Worm (Caenorhabditis elegans): Measurements from ENCODE around the gene nhr-237.

Gene nhr-237

ce11 chrV:1642199-1642598 lies 15.6 kb upstream of the nhr-237 start, which contains the start of gene Y46H3D.1:
Gene Y46H3D.1, plus strand, starts transcription at chrV:1642499.
- TF ChIP-seq ceh-82 (tag; optimal IDR thresholded peaks at IDR 0.05), result no peak
- no peak for TF ChIP-seq F49E8.2 (tag; optimal IDR thresholded peaks at IDR 0.05; ENCODE audit: borderline replicate concordance)
- no peak for TF ChIP-seq ctbp-1 (GFP tag; IDR thresholded peaks at IDR 0.05)
- TF ChIP-seq ZK546.5 (tag; optimal IDR thresholded peaks at IDR 0.05), result no peak

ce11 chrV:1640008-1640407 lies 13.4 kb upstream of the nhr-237 start, which contains the start of gene str-221:
Gene str-221, plus strand, starts transcription at chrV:1640308.
- TF ChIP-seq ceh-44 (GFP tag; IDR thresholded peaks at IDR 0.05) (no peak), duxl-1 (tag; optimal IDR thresholded peaks at IDR 0.05; ENCODE audit: poor library complexity) (no peak), attf-4 (tag; optimal IDR thresholded peaks at IDR 0.05) (no peak), fkh-10 (GFP tag; optimal IDR thresholded peaks at IDR 0.05) (no peak), lin-13 (GFP tag; optimal IDR thresholded peaks at IDR 0.05) (no peak), egl-27 (tag; optimal IDR thresholded peaks at IDR 0.05) (no peak), madf-9 (GFP tag; conservative IDR thresholded peaks at IDR 0.05) (no peak), hlh-30 (tag; optimal IDR thresholded peaks at IDR 0.05; ENCODE audit: insufficient read depth) (no peak), nhr-102 (tag; optimal IDR thresholded peaks at IDR 0.05) (no peak), Y5F2A.4 (GFP tag; optimal IDR thresholded peaks at IDR 0.05) (no peak), unc-39 (tag; optimal IDR thresholded peaks at IDR 0.05) (no peak), nhr-6 (tag; optimal IDR thresholded peaks at IDR 0.05) (no peak), nhr-111 (GFP tag; optimal IDR thresholded peaks at IDR 0.05) (no peak), mdl-1 (tag; optimal IDR thresholded peaks at IDR 0.05) (no peak), madf-5 (GFP tag; IDR thresholded peaks at IDR 0.05) (no peak), mep-1 (tag; optimal IDR thresholded peaks at IDR 0.05) (no peak), mes-2 (tag; optimal IDR thresholded peaks at IDR 0.05; ENCODE audit: poor library complexity, severe bottlenecking) (no peak), daf-8 (GFP tag; IDR thresholded peaks at IDR 0.05) (no peak)

- TF ChIP-seq nhr-77 (tag; optimal IDR thresholded peaks at IDR 0.05) (no peak), aly-2 (tag; optimal IDR thresholded peaks at IDR 0.05) (no peak), ztf-7 (tag; optimal IDR thresholded peaks at IDR 0.05) (no peak), zag-1 (tag; optimal IDR thresholded peaks at IDR 0.05) (no peak), unc-62 (GFP tag; optimal IDR thresholded peaks at IDR 0.05 in 1 of 2) (no peak), unc-62 (tag; optimal IDR thresholded peaks at IDR 0.05) (no peak), nhr-6 (tag; optimal IDR thresholded peaks at IDR 0.05) (no peak), nhr-41 (GFP tag; IDR thresholded peaks at IDR 0.05) (no peak), F44E2.7 (GFP tag; IDR thresholded peaks at IDR 0.05) (no peak), unc-130 (GFP tag; optimal IDR thresholded peaks at IDR 0.05) (no peak), Y105C5A.15 (GFP tag; IDR thresholded peaks at IDR 0.05) (no peak), daf-8 (GFP tag; IDR thresholded peaks at IDR 0.05) (no peak), ZK337.2 (GFP tag; IDR thresholded peaks at IDR 0.05) (no peak), daf-16 (GFP tag; optimal IDR thresholded peaks at IDR 0.05) (no peak), daf-16 (tag; optimal IDR thresholded peaks at IDR 0.05) (no peak), fkh-10 (GFP tag; optimal IDR thresholded peaks at IDR 0.05) (no peak), D1046.2 (GFP tag; IDR thresholded peaks at IDR 0.05) (no peak), lin-38 (GFP tag; IDR thresholded peaks at IDR 0.05) (no peak), madf-5 (GFP tag; IDR thresholded peaks at IDR 0.05) (no peak)
Measured at ce11 chrV:1635859-1636258, 9.2 kb upstream of the nhr-237 start, which contains the start of gene str-222. Gene str-222, plus strand, starts transcription at chrV:1636159.

ce11 chrV:1631717-1632116 lies 5.1 kb upstream of the nhr-237 start, which contains the start of gene irld-17:
Gene irld-17, plus strand, starts transcription at chrV:1632017.
- TF ChIP-seq lin-15B (tag; optimal IDR thresholded peaks at IDR 0.05) (no peak), pqm-1 (tag; optimal IDR thresholded peaks at IDR 0.05) (no peak), nhr-237 (tag; optimal IDR thresholded peaks at IDR 0.05) (no peak), lir-3 (tag; optimal IDR thresholded peaks at IDR 0.05) (no peak), ceh-44 (GFP tag; IDR thresholded peaks at IDR 0.05) (no peak), ceh-62 (tag; optimal IDR thresholded peaks at IDR 0.05) (no peak), daf-12 (tag; optimal IDR thresholded peaks at IDR 0.05) (no peak), sdz-12 (GFP tag; optimal IDR thresholded peaks at IDR 0.05) (no peak), nhr-48 (tag; optimal IDR thresholded peaks at IDR 0.05) (no peak), nhr-41 (GFP tag; IDR thresholded peaks at IDR 0.05) (no peak), aly-2 (tag; optimal IDR thresholded peaks at IDR 0.05) (no peak), spr-3 (GFP tag; optimal IDR thresholded peaks at IDR 0.05) (no peak)

Measured in whole organism, L4 larva.